Fruit fly (Drosophila melanogaster) whole organism, embryonic: ENCODE data around the gene CG42324.

ENCODE experiments used
- Bgb ChIP-seq: fragments of 200-800 bp; sonication (Bioruptor generic); IDR thresholded peaks from 2 replicates; pipeline ENCODE4 v1.3.6; 2022; ENCODE audit warnings: missing biosample characterization, missing genetic modification characterization; ENCODE audit not compliant: partially characterized antibody
- CG10267 ChIP-seq: fragments of 200-800 bp; sonication (Bioruptor generic); optimal IDR thresholded peaks from 2 replicates; lab custom pipeline; 2018; ENCODE audit warnings: missing biosample characterization, mild to moderate bottlenecking, missing genetic modification characterization, moderate library complexity
- CG10654 ChIP-seq: fragments of 200-800 bp; sonication (Bioruptor generic); optimal IDR thresholded peaks from 2 replicates; lab custom pipeline; 2016; ENCODE audit warnings: missing biosample characterization, missing genetic modification characterization
- CG12391 ChIP-seq: fragments of 200-800 bp; sonication (Bioruptor generic); optimal IDR thresholded peaks from 3 replicates; lab custom pipeline; 2018; ENCODE audit warnings: missing biosample characterization, mild to moderate bottlenecking, missing genetic modification characterization, moderate library complexity
- CG14710 ChIP-seq: fragments of 200-800 bp; sonication (Bioruptor generic); optimal IDR thresholded peaks from 3 replicates; lab custom pipeline; 2019; ENCODE audit warnings: missing biosample characterization, mild to moderate bottlenecking, missing genetic modification characterization, moderate library complexity
- CG15011 ChIP-seq: fragments of 200-800 bp; sonication (Bioruptor generic); optimal IDR thresholded peaks from 3 replicates; lab custom pipeline; 2018; ENCODE audit warnings: missing biosample characterization, mild to moderate bottlenecking, missing genetic modification characterization
- CG17361 ChIP-seq: fragments of 200-800 bp; sonication (Bioruptor generic); IDR thresholded peaks from 3 replicates; pipeline ENCODE4 v1.3.6; 2022; ENCODE audit warnings: missing biosample characterization, missing genetic modification characterization
- CG18011 ChIP-seq: fragments of 200-800 bp; sonication (Bioruptor generic); optimal IDR thresholded peaks from 2 replicates; lab custom pipeline; 2017; ENCODE audit warnings: missing biosample characterization, missing genetic modification characterization, mild to moderate bottlenecking, moderate library complexity, missing genotype
- CG2875 ChIP-seq: fragments of 200-800 bp; sonication (Bioruptor generic); optimal IDR thresholded peaks from 2 replicates; lab custom pipeline; 2017; ENCODE audit warnings: missing biosample characterization, mild to moderate bottlenecking, missing genetic modification characterization, missing genetic modification reagents
- CG31224 ChIP-seq: fragments of 200-800 bp; sonication (Bioruptor generic); IDR thresholded peaks from 2 replicates; pipeline ENCODE4 v1.3.6; 2022; ENCODE audit warnings: missing biosample characterization, missing genetic modification characterization
- CG31441 ChIP-seq: fragments of 200-800 bp; sonication (Bioruptor generic); IDR thresholded peaks from 2 replicates; pipeline ENCODE4 v1.3.6; 2022; ENCODE audit warnings: missing biosample characterization, missing genetic modification characterization
- CG3281 ChIP-seq: fragments of 200-800 bp; sonication (Bioruptor generic); optimal IDR thresholded peaks from 3 replicates; lab custom pipeline; 2017; ENCODE audit warnings: missing biosample characterization, mild to moderate bottlenecking, missing genetic modification characterization
- CG3407 ChIP-seq: fragments of 200-800 bp; sonication (Bioruptor generic); optimal IDR thresholded peaks from 2 replicates; lab custom pipeline; 2018; ENCODE audit warnings: missing biosample characterization, mild to moderate bottlenecking, missing genetic modification characterization
- CG3995 ChIP-seq: fragments of 200-800 bp; sonication (Bioruptor generic); optimal IDR thresholded peaks from 3 replicates; lab custom pipeline; 2016; ENCODE audit warnings: missing biosample characterization, missing genetic modification characterization
- CG43689 ChIP-seq: fragments of 200-800 bp; sonication (Bioruptor generic); IDR thresholded peaks from 2 replicates; pipeline ENCODE4 v1.3.6; 2022; ENCODE audit warnings: missing biosample characterization, missing genetic modification characterization
- CG8388 ChIP-seq: fragments of 200-800 bp; sonication (Bioruptor generic); optimal IDR thresholded peaks from 2 replicates; lab custom pipeline; 2019; ENCODE audit warnings: missing biosample characterization, mild to moderate bottlenecking, missing genetic modification characterization, moderate library complexity
- CG8944 ChIP-seq: fragments of 200-800 bp; sonication (Bioruptor generic); optimal IDR thresholded peaks from 3 replicates; lab custom pipeline; 2016; ENCODE audit warnings: missing biosample characterization, missing genetic modification characterization
- CG9817 ChIP-seq: fragments of 200-800 bp; sonication (Bioruptor generic); optimal IDR thresholded peaks from 2 replicates; lab custom pipeline; 2018; ENCODE audit warnings: missing biosample characterization, mild to moderate bottlenecking, missing genetic modification characterization, moderate library complexity
- D19A ChIP-seq: fragments of 200-800 bp; optimal IDR thresholded peaks from 3 replicates; lab custom pipeline; 2019; ENCODE audit warnings: missing biosample characterization, mild to moderate bottlenecking, missing genetic modification characterization, moderate library complexity
- Eip74EF ChIP-seq, 2 experiments: fragments of 200-800 bp in 1 of 2; fragments of >200 bp in 1 of 2; sonication (Bioruptor generic) in 1 of 2; optimal IDR thresholded peaks; 2 replicates each; lab custom pipeline; 2017 to 2019; ENCODE audit warnings: missing biosample characterization in 2 of 2, missing genetic modification characterization in 2 of 2, mild to moderate bottlenecking in 1 of 2, moderate library complexity in 1 of 2
- Gsc ChIP-seq: fragments of 200-800 bp; sonication (Bioruptor generic); IDR thresholded peaks from 2 replicates; pipeline ENCODE4 v1.3.6; 2022; ENCODE audit warnings: missing biosample characterization, missing genetic modification characterization
- H2.0 ChIP-seq: fragments of 200-800 bp; sonication (Bioruptor generic); IDR thresholded peaks from 2 replicates; pipeline ENCODE4 v1.3.6; 2022; ENCODE audit warnings: missing biosample characterization, missing genetic modification characterization
- Hr51 ChIP-seq, 2 experiments: fragments of 200-800 bp; sonication (Bioruptor generic); optimal IDR thresholded peaks; 2 replicates in 1 of 2; 3 replicates in 1 of 2; lab custom pipeline; 2016 to 2018; ENCODE audit warnings: missing biosample characterization in 2 of 2, missing genetic modification characterization in 2 of 2, mild to moderate bottlenecking in 1 of 2, moderate library complexity in 1 of 2
- NC2α ChIP-seq: fragments of 200-800 bp; sonication (Bioruptor generic); optimal IDR thresholded peaks from 2 replicates; lab custom pipeline; 2016; ENCODE audit warnings: missing biosample characterization, missing genetic modification characterization
- Oli ChIP-seq: fragments of 200-800 bp; sonication (Bioruptor generic); optimal IDR thresholded peaks from 2 replicates; lab custom pipeline; 2018; ENCODE audit warnings: missing biosample characterization, mild to moderate bottlenecking, missing genetic modification characterization, moderate library complexity
- PHDP ChIP-seq: fragments of 200-800 bp; sonication (Bioruptor generic); optimal IDR thresholded peaks from 3 replicates; lab custom pipeline; 2018; ENCODE audit warnings: missing biosample characterization, mild to moderate bottlenecking, missing genetic modification characterization, moderate library complexity
- Ptx1 ChIP-seq: fragments of 200-800 bp; sonication (Bioruptor generic); IDR thresholded peaks from 2 replicates; pipeline ENCODE4 v1.3.6; 2022; ENCODE audit warnings: missing biosample characterization, missing genetic modification characterization
- Sox100B ChIP-seq: fragments of 200-800 bp; sonication (Bioruptor generic); optimal IDR thresholded peaks from 3 replicates; lab custom pipeline; 2018; ENCODE audit warnings: missing biosample characterization, mild to moderate bottlenecking, missing genetic modification characterization
- Usf ChIP-seq: fragments of 200-800 bp; sonication (Bioruptor generic); optimal IDR thresholded peaks from 2 replicates; lab custom pipeline; 2017; ENCODE audit warnings: missing genotype, missing biosample characterization, missing genetic modification characterization
- aop ChIP-seq: fragments of 200-800 bp; sonication (Bioruptor generic); IDR thresholded peaks from 2 replicates; pipeline ENCODE4 v1.3.6; 2022; ENCODE audit warnings: missing biosample characterization, missing genetic modification characterization
- ase ChIP-seq: fragments of 200-800 bp; sonication (Bioruptor generic); IDR thresholded peaks from 3 replicates; pipeline ENCODE4 v1.3.6; 2022; ENCODE audit warnings: missing biosample characterization, missing genetic modification characterization
- bsh ChIP-seq, 2 experiments: fragments of 200-800 bp; sonication (Bioruptor generic); optimal IDR thresholded peaks; 2 replicates each; lab custom pipeline; 2017 to 2018; ENCODE audit warnings: mild to moderate bottlenecking in 2 of 2, missing biosample characterization in 2 of 2, missing genetic modification characterization in 2 of 2, moderate library complexity in 1 of 2
- dm ChIP-seq: fragments of 200-800 bp; sonication (Bioruptor generic); optimal IDR thresholded peaks from 3 replicates; lab custom pipeline; 2016; ENCODE audit warnings: missing biosample characterization, missing genetic modification characterization
- fd96Cb ChIP-seq: fragments of 200-800 bp; sonication (Bioruptor generic); optimal IDR thresholded peaks from 2 replicates; lab custom pipeline; 2018; ENCODE audit warnings: missing biosample characterization, mild to moderate bottlenecking, missing genetic modification characterization, moderate library complexity
- gsb-n ChIP-seq: fragments of 200-800 bp; sonication (Bioruptor generic); optimal IDR thresholded peaks from 3 replicates; lab custom pipeline; 2018; ENCODE audit warnings: missing biosample characterization, mild to moderate bottlenecking, missing genetic modification characterization
- gt ChIP-seq: fragments of 200-800 bp; sonication (Bioruptor generic); IDR thresholded peaks from 2 replicates; pipeline ENCODE4 v1.3.6; 2022; ENCODE audit warnings: missing biosample characterization, missing genetic modification characterization
- inv ChIP-seq: fragments of 200-800 bp; sonication (Bioruptor generic); IDR thresholded peaks from 2 replicates; pipeline ENCODE4 v1.3.6; 2022; ENCODE audit warnings: missing biosample characterization, missing genetic modification characterization; ENCODE audit not compliant: partially characterized antibody
- ken ChIP-seq: fragments of 200-800 bp; sonication (Bioruptor generic); IDR thresholded peaks from 3 replicates; pipeline ENCODE4 v1.3.6; 2022; ENCODE audit warnings: missing biosample characterization, missing genetic modification characterization
- lbe ChIP-seq: fragments of 200-800 bp; sonication (Bioruptor generic); optimal IDR thresholded peaks from 2 replicates; lab custom pipeline; 2016; ENCODE audit warnings: missing biosample characterization, mild to moderate bottlenecking, missing genetic modification characterization
- mirr ChIP-seq: fragments of 200-800 bp; sonication (Bioruptor generic); optimal IDR thresholded peaks from 3 replicates; lab custom pipeline; 2018; ENCODE audit warnings: missing biosample characterization, mild to moderate bottlenecking, missing genetic modification characterization
- pan ChIP-seq, 4 experiments: fragments of >200 bp in 3 of 4; fragments of 200-800 bp in 1 of 4; sonication (Bioruptor generic) in 1 of 4; optimal IDR thresholded peaks in 3 of 4; IDR thresholded peaks in 1 of 4; 2 replicates each; pipeline versions ENCODE4 v1.3.6 to Lab custom; 2017 to 2022; ENCODE audit warnings: missing biosample characterization in 2 of 4, missing genetic modification characterization in 2 of 4, mixed read lengths in 1 of 4
- pnt ChIP-seq: fragments of 200-800 bp; sonication (Bioruptor generic); optimal IDR thresholded peaks from 3 replicates; lab custom pipeline; 2016; ENCODE audit warnings: missing biosample characterization, missing genetic modification characterization
- prd ChIP-seq, 3 experiments: fragments of >200 bp in 2 of 3; fragments of 200-800 bp in 1 of 3; sonication (Bioruptor generic) in 1 of 3; optimal IDR thresholded peaks in 2 of 3; IDR thresholded peaks in 1 of 3; 2 replicates in 2 of 3; 3 replicates in 1 of 3; pipeline versions ENCODE4 v1.3.6 to Lab custom; 2017 to 2022; ENCODE audit warnings: missing biosample characterization in 1 of 3, missing genetic modification characterization in 1 of 3
- ssp ChIP-seq: fragments of 200-800 bp; sonication (Bioruptor generic); IDR thresholded peaks from 2 replicates; pipeline ENCODE4 v1.3.6; 2022; ENCODE audit warnings: missing biosample characterization, missing genetic modification characterization
- trem ChIP-seq: fragments of 200-800 bp; optimal IDR thresholded peaks from 3 replicates; lab custom pipeline; 2019; ENCODE audit warnings: missing biosample characterization, mild to moderate bottlenecking, missing genetic modification characterization, moderate library complexity
- tx ChIP-seq: fragments of 200-800 bp; sonication (Bioruptor generic); optimal IDR thresholded peaks from 2 replicates; lab custom pipeline; 2016; ENCODE audit warnings: missing biosample characterization, missing genetic modification characterization
- zen ChIP-seq: fragments of 200-800 bp; sonication (Bioruptor generic); optimal IDR thresholded peaks from 3 replicates; lab custom pipeline; 2018; ENCODE audit warnings: missing biosample characterization, mild to moderate bottlenecking, missing genetic modification characterization, moderate library complexity

CG42324 gene

DNA sequence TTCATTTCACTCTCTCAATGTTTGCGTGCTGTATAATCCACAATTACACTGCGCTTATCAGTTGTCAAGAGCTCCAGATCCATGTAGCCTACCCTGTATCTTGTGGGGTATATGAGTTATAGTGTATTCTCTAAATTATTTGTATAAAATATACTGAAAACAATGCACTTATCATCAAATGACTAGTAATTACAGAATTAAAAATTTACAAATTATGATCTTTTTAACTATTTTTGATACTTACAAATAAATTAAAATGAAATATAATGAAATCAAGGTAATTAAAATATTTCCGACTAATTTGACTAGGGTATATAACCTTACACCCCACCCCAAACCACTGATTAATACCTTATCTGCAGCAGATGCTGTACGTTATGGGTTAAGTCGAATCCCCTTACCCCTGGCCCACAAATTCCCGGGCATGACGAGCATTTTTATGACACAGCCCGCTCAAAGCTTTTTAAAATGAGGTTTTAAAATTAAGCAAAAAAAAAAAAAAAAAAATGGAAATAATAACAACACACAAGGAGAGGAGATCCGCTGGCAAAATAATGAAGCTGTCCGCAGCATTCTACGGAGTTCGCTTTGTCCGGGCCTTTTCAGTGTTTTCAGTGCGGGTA is 13.0 kb downstream of the CG42324 start:
- no peak for TF ChIP-seq pan (optimal IDR thresholded peaks at IDR 0.05; lab: Kevin White, UChicago)
- TF ChIP-seq pan (GFP tag; optimal IDR thresholded peaks at IDR 0.05 in 1 of 2, IDR thresholded peaks at IDR 0.05 in 1 of 2): peak in 1 of 2 experiments; percentile 10
- TF ChIP-seq ken (GFP tag; lab: Robert Waterston, UW): 0 out of 3 replicates have a peak, but pooled peaks have one; percentile 20
- no peak for TF ChIP-seq Bgb (GFP tag; lab: Robert Waterston, UW)
- TF ChIP-seq Sox100B (GFP tag; lab: Kevin White, UChicago): peak; percentile 48
- TF ChIP-seq gsb-n (tag; lab: Kevin White, UChicago): peak; percentile 29
- peak; percentile 24 for TF ChIP-seq CG10267
- TF ChIP-seq CG14710 (tag; lab: Kevin White, UChicago): peak; percentile 24
- no peak for TF ChIP-seq ase (GFP tag; lab: Robert Waterston, UW)
- no peak for TF ChIP-seq zen (tag; lab: Kevin White, UChicago)
- TF ChIP-seq bsh (GFP tag; optimal IDR thresholded peaks at IDR 0.05; lab: Kevin White, UChicago): peak in 1 of 2 experiments; percentile 43
- 0 out of 2 replicates have a peak, but pooled peaks have one; percentile 9 for TF ChIP-seq ssp (GFP tag; lab: Robert Waterston, UW)
- TF ChIP-seq inv (GFP tag; lab: Robert Waterston, UW): no peak
- TF ChIP-seq prd (optimal IDR thresholded peaks at IDR 0.05; lab: Kevin White, UChicago): no peak
- TF ChIP-seq prd (GFP tag; IDR thresholded peaks at IDR 0.05; lab: Robert Waterston, UW): peak; percentile 33; the same call in 2 of the 3 replicates
- no peak for TF ChIP-seq CG9817 (tag; lab: Kevin White, UChicago)
- peak; percentile 18 for TF ChIP-seq CG3281 (GFP tag; lab: Kevin White, UChicago)
- TF ChIP-seq CG12391 (tag; lab: Kevin White, UChicago): peak; percentile 50
- no peak for TF ChIP-seq dm (GFP tag; lab: Kevin White, UChicago)
- TF ChIP-seq tx (GFP tag; lab: Kevin White, UChicago): no peak
- TF ChIP-seq Usf (GFP tag; lab: Kevin White, UChicago): no peak
- TF ChIP-seq trem (tag; lab: Kevin White, UChicago): peak; percentile 27
- peak; percentile 64 for TF ChIP-seq Ptx1 (GFP tag; lab: Robert Waterston, UW)
- TF ChIP-seq CG17361 (GFP tag; lab: Robert Waterston, UW): peak; percentile 62; the same call in 2 of the 3 replicates
- peak in 1 of 2 experiments; percentile 24 for TF ChIP-seq Eip74EF (GFP tag; optimal IDR thresholded peaks at IDR 0.05; lab: Kevin White, UChicago)
- TF ChIP-seq Gsc (GFP tag; lab: Robert Waterston, UW): no peak
- peak; percentile 2 for TF ChIP-seq Oli (tag; lab: Kevin White, UChicago)
- TF ChIP-seq CG31224 (GFP tag; lab: Robert Waterston, UW): no peak
- no peak for TF ChIP-seq gt (GFP tag; lab: Robert Waterston, UW)
- no peak for TF ChIP-seq aop (GFP tag; lab: Robert Waterston, UW)
- TF ChIP-seq CG8944 (GFP tag; lab: Kevin White, UChicago): no peak
- no peak for TF ChIP-seq lbe (GFP tag; lab: Kevin White, UChicago)
- TF ChIP-seq CG43689 (GFP tag; lab: Robert Waterston, UW): no peak
- TF ChIP-seq Hr51 (GFP tag; optimal IDR thresholded peaks at IDR 0.05; lab: Kevin White, UChicago): peak in 1 of 2 experiments; percentile 45
- no peak for TF ChIP-seq H2.0 (GFP tag; lab: Robert Waterston, UW)
- TF ChIP-seq fd96Cb (tag; lab: Kevin White, UChicago): peak; percentile 30
- TF ChIP-seq CG31441 (GFP tag; lab: Robert Waterston, UW): peak; percentile 56
- no peak for TF ChIP-seq pnt
- no peak for TF ChIP-seq NC2α (GFP tag; lab: Kevin White, UChicago)
- TF ChIP-seq CG18011 (GFP tag; lab: Kevin White, UChicago): no peak
- peak; percentile 33 for TF ChIP-seq CG8388
- TF ChIP-seq CG3407 (GFP tag; lab: Kevin White, UChicago): peak; percentile 9
- peak; percentile 18 for TF ChIP-seq mirr (GFP tag; lab: Kevin White, UChicago)
- TF ChIP-seq CG10654 (GFP tag; lab: Kevin White, UChicago): no peak
- TF ChIP-seq CG3995 (GFP tag; lab: Kevin White, UChicago): no peak
- TF ChIP-seq CG15011 (GFP tag; lab: Kevin White, UChicago): no peak
- TF ChIP-seq D19A: peak; percentile 58
- TF ChIP-seq CG2875: no peak
- TF ChIP-seq PHDP (tag; lab: Kevin White, UChicago): peak; percentile 52
